Worm (Caenorhabditis elegans) whole organism, L4 larva: ENCODE measurements around the gene ugt-41.

Experiments
- ama-1 ChIP-seq: fragments of 150-350 bp; optimal IDR thresholded peaks from 2 replicates; lab custom pipeline; 2014; ENCODE audit warnings: inconsistent platforms, mixed read lengths
- ceh-82 ChIP-seq: sonication (generic microtip); optimal IDR thresholded peaks from 2 replicates; lab custom pipeline; 2017; ENCODE audit warnings: missing biosample characterization, missing genetic modification characterization
- dmd-8 ChIP-seq: fragments of 200-800 bp; sonication (Bioruptor generic); IDR thresholded peaks from 2 replicates; pipeline ENCODE4 v1.3.6; 2022; ENCODE audit warnings: missing genetic modification characterization, missing compliant biosample characterization
- fkh-10 ChIP-seq: fragments of 150-350 bp; optimal IDR thresholded peaks from 2 replicates; lab custom pipeline; 2014; ENCODE audit warnings: missing biosample characterization, missing genetic modification reagents, missing genetic modification characterization
- lin-39 ChIP-seq: fragments of 150-350 bp; optimal IDR thresholded peaks from 2 replicates; lab custom pipeline; 2014; ENCODE audit warnings: missing biosample characterization, missing genetic modification reagents, missing genetic modification characterization
- mdt-29 ChIP-seq: fragments of 200-800 bp; sonication (Bioruptor generic); IDR thresholded peaks from 2 replicates; pipeline ENCODE4 v1.3.6; 2022; ENCODE audit warnings: missing genetic modification reagents, missing genetic modification characterization, missing compliant biosample characterization
- nhr-25 ChIP-seq: sonication (generic microtip); optimal IDR thresholded peaks from 2 replicates; lab custom pipeline; 2017; ENCODE audit warnings: missing genetic modification characterization, mild to moderate bottlenecking, missing compliant biosample characterization, antibody characterized with exemption, moderate library complexity, borderline replicate concordance; ENCODE audit not compliant: insufficient read depth
- nhr-48 ChIP-seq: sonication (generic microtip); optimal IDR thresholded peaks from 2 replicates; lab custom pipeline; 2016; ENCODE audit warnings: mild to moderate bottlenecking, missing genetic modification characterization, missing compliant biosample characterization
- snpc-4 ChIP-seq: fragments of 150-350 bp; optimal IDR thresholded peaks from 2 replicates; lab custom pipeline; 2014; ENCODE audit warnings: missing biosample characterization, missing genetic modification characterization
- spr-3 ChIP-seq: fragments of 200-800 bp; sonication (Bioruptor generic); optimal IDR thresholded peaks from 2 replicates; lab custom pipeline; 2018; ENCODE audit warnings: mild to moderate bottlenecking, missing genetic modification characterization, missing compliant biosample characterization
- unc-130 ChIP-seq: sonication (generic microtip); optimal IDR thresholded peaks from 2 replicates; lab custom pipeline; 2016; ENCODE audit warnings: missing genetic modification reagents, missing genetic modification characterization, missing compliant biosample characterization
- zip-2 ChIP-seq: fragments of 150-350 bp; optimal IDR thresholded peaks from 2 replicates; lab custom pipeline; 2014; ENCODE audit warnings: missing biosample characterization, missing genetic modification characterization

DNA sequence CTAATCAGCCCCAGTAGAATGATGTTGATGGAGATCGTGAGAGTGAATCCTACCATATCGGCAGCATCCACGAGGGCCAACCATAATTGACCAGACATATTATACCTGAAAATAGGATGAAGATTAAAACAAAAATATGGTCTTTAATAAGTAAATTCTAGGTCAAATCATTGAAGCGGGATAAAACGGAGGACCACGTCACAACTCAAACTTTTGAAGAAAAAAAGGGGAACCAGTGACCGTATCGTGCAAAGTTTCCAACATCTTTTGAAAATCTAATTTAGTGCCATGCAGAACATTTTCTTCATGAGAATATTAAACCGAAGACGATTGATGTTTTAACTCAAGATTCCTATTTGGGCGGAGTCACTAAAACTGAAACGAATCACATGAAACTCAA is 25.1 kb downstream of the ugt-41 start, which contains the start of gene str-112:
- TF ChIP-seq ama-1: no peak
- no peak for TF ChIP-seq nhr-48 (tag; lab: Kevin White, UChicago)
- TF ChIP-seq ceh-82 (tag; lab: Kevin White, UChicago): no peak
- TF ChIP-seq nhr-25 (tag; lab: Kevin White, UChicago): no peak
- no peak for TF ChIP-seq snpc-4 (tag; lab: Kevin White, UChicago)
- no peak for TF ChIP-seq zip-2
- no peak for TF ChIP-seq spr-3 (GFP tag; lab: Kevin White, UChicago)
- no peak for TF ChIP-seq dmd-8
- TF ChIP-seq mdt-29 (GFP tag; lab: Robert Waterston, UW): no peak
- TF ChIP-seq fkh-10 (GFP tag; lab: Kevin White, UChicago): no peak
- no peak for TF ChIP-seq lin-39
- no peak for TF ChIP-seq unc-130
